Fruit fly (Drosophila melanogaster) whole organism, embryonic: ENCODE measurements around the gene moody.

Experiments used
- Aef1 ChIP-seq: fragments of 200-800 bp; sonication (Bioruptor generic); IDR thresholded peaks from 3 replicates; pipeline ENCODE4 v1.3.6; 2022; ENCODE audit warnings: missing biosample characterization, missing genetic modification characterization
- Atf-2 ChIP-seq: fragments of 200-800 bp; sonication (Bioruptor generic); optimal IDR thresholded peaks from 2 replicates; lab custom pipeline; 2016; ENCODE audit warnings: missing biosample characterization, missing genetic modification characterization
- BEAF-32 ChIP-seq: fragments of 200-800 bp; sonication (Bioruptor generic); optimal IDR thresholded peaks from 3 replicates; lab custom pipeline; 2017; ENCODE audit warnings: missing biosample characterization, missing genetic modification characterization, mild to moderate bottlenecking, moderate library complexity, missing genetic modification reagents
- BtbVII ChIP-seq: fragments of 200-800 bp; sonication (Bioruptor generic); optimal IDR thresholded peaks from 3 replicates; lab custom pipeline; 2017; ENCODE audit warnings: missing biosample characterization, mild to moderate bottlenecking, missing genetic modification characterization
- CG10147 ChIP-seq: fragments of 200-800 bp; sonication (Bioruptor generic); optimal IDR thresholded peaks from 2 replicates; lab custom pipeline; 2019; ENCODE audit warnings: missing biosample characterization, mild to moderate bottlenecking, missing genetic modification characterization, moderate library complexity
- CG10979 ChIP-seq: fragments of 200-800 bp; sonication (Bioruptor generic); optimal IDR thresholded peaks from 2 replicates; lab custom pipeline; 2018; ENCODE audit warnings: missing biosample characterization, mild to moderate bottlenecking, missing genetic modification characterization, moderate library complexity
- CG11247 ChIP-seq: fragments of 200-800 bp; sonication (Bioruptor generic); IDR thresholded peaks from 2 replicates; pipeline ENCODE4 v1.3.6; 2022; ENCODE audit warnings: missing biosample characterization, missing genetic modification characterization
- CG13123 ChIP-seq: fragments of 200-800 bp; sonication (Bioruptor generic); optimal IDR thresholded peaks from 2 replicates; lab custom pipeline; 2016; ENCODE audit warnings: missing biosample characterization, missing genetic modification characterization
- CG1529 ChIP-seq: fragments of 200-800 bp; sonication (Bioruptor generic); optimal IDR thresholded peaks from 3 replicates; lab custom pipeline; 2018; ENCODE audit warnings: missing biosample characterization, missing genetic modification characterization
- CG1647 ChIP-seq: fragments of 200-800 bp; sonication (Bioruptor generic); optimal IDR thresholded peaks from 3 replicates; lab custom pipeline; 2016; ENCODE audit warnings: missing biosample characterization, missing genetic modification characterization
- CG17359 ChIP-seq: fragments of 200-800 bp; sonication (Bioruptor generic); optimal IDR thresholded peaks from 3 replicates; lab custom pipeline; 2018; ENCODE audit warnings: missing biosample characterization, mild to moderate bottlenecking, missing genetic modification characterization, moderate library complexity
- CG2120 ChIP-seq: fragments of 200-800 bp; sonication (Bioruptor generic); optimal IDR thresholded peaks from 3 replicates; lab custom pipeline; 2016; ENCODE audit warnings: missing biosample characterization, missing genetic modification characterization
- CG3281 ChIP-seq: fragments of 200-800 bp; sonication (Bioruptor generic); optimal IDR thresholded peaks from 3 replicates; lab custom pipeline; 2017; ENCODE audit warnings: missing biosample characterization, mild to moderate bottlenecking, missing genetic modification characterization
- CG4282 ChIP-seq: fragments of 200-800 bp; sonication (Bioruptor generic); optimal IDR thresholded peaks from 2 replicates; lab custom pipeline; 2016; ENCODE audit warnings: missing biosample characterization, missing genetic modification characterization
- CG43689 ChIP-seq: fragments of 200-800 bp; sonication (Bioruptor generic); IDR thresholded peaks from 2 replicates; pipeline ENCODE4 v1.3.6; 2022; ENCODE audit warnings: missing biosample characterization, missing genetic modification characterization
- CG5245 ChIP-seq: fragments of 200-800 bp; sonication (Bioruptor generic); optimal IDR thresholded peaks from 3 replicates; lab custom pipeline; 2016; ENCODE audit warnings: missing biosample characterization, missing genetic modification characterization
- Dad ChIP-seq: fragments of 200-800 bp; sonication (Bioruptor generic); optimal IDR thresholded peaks from 3 replicates; lab custom pipeline; 2016; ENCODE audit warnings: missing biosample characterization, missing genetic modification characterization
- Dp ChIP-seq: fragments of 200-800 bp; sonication (Bioruptor generic); optimal IDR thresholded peaks from 2 replicates; lab custom pipeline; 2018; ENCODE audit warnings: missing biosample characterization, mild to moderate bottlenecking, missing genetic modification characterization, moderate library complexity
- Drgx ChIP-seq: fragments of 200-800 bp; sonication (Bioruptor generic); IDR thresholded peaks from 2 replicates; pipeline ENCODE4 v1.3.6; 2022; ENCODE audit warnings: missing biosample characterization, missing genetic modification characterization
- Ets97D ChIP-seq: fragments of 200-800 bp; sonication (Bioruptor generic); optimal IDR thresholded peaks from 3 replicates; lab custom pipeline; 2016; ENCODE audit warnings: missing biosample characterization, missing genetic modification characterization
- HHEX ChIP-seq: fragments of 200-800 bp; sonication (Bioruptor generic); optimal IDR thresholded peaks from 3 replicates; lab custom pipeline; 2017; ENCODE audit warnings: missing biosample characterization, mild to moderate bottlenecking, missing genetic modification characterization, missing genetic modification reagents
- Hr3 ChIP-seq: fragments of 200-800 bp; sonication (Bioruptor generic); optimal IDR thresholded peaks from 3 replicates; lab custom pipeline; 2016; ENCODE audit warnings: missing biosample characterization, missing genetic modification characterization
- Hr78 ChIP-seq, 2 experiments: fragments of 200-800 bp in 1 of 2; fragments of >200 bp in 1 of 2; sonication (Bioruptor generic) in 1 of 2; optimal IDR thresholded peaks; 2 replicates each; lab custom pipeline; 2017 to 2019; ENCODE audit warnings: missing biosample characterization in 2 of 2, missing genetic modification characterization in 2 of 2, mild to moderate bottlenecking in 1 of 2, moderate library complexity in 1 of 2
- Lhr ChIP-seq: fragments of 200-800 bp; sonication (Bioruptor generic); optimal IDR thresholded peaks from 3 replicates; lab custom pipeline; 2017; ENCODE audit warnings: mild to moderate bottlenecking, missing biosample characterization, missing genetic modification reagents, missing genetic modification characterization
- Lpt ChIP-seq: fragments of >200 bp; optimal IDR thresholded peaks from 2 replicates; lab custom pipeline; 2018; ENCODE audit warnings: missing biosample characterization, missing genetic modification characterization
- Six4 ChIP-seq: fragments of 200-800 bp; sonication (Bioruptor generic); optimal IDR thresholded peaks from 2 replicates; lab custom pipeline; 2016; ENCODE audit warnings: missing biosample characterization, missing genetic modification characterization
- YL-1 ChIP-seq: fragments of 200-800 bp; sonication (Bioruptor generic); optimal IDR thresholded peaks from 3 replicates; lab custom pipeline; 2017; ENCODE audit warnings: missing biosample characterization, mild to moderate bottlenecking, missing genetic modification characterization
- ase ChIP-seq: fragments of 200-800 bp; sonication (Bioruptor generic); IDR thresholded peaks from 3 replicates; pipeline ENCODE4 v1.3.6; 2022; ENCODE audit warnings: missing biosample characterization, missing genetic modification characterization
- chn ChIP-seq: fragments of 200-800 bp; sonication (Bioruptor generic); optimal IDR thresholded peaks from 2 replicates; lab custom pipeline; 2016; ENCODE audit warnings: missing biosample characterization, missing genetic modification characterization
- corto ChIP-seq: fragments of 200-800 bp; sonication (Bioruptor generic); optimal IDR thresholded peaks from 2 replicates; lab custom pipeline; 2016; ENCODE audit warnings: missing biosample characterization, mild to moderate bottlenecking, missing genetic modification characterization, moderate library complexity
- dmrt99B ChIP-seq: fragments of 200-800 bp; sonication (Bioruptor generic); optimal IDR thresholded peaks from 2 replicates; lab custom pipeline; 2018; ENCODE audit warnings: missing biosample characterization, mild to moderate bottlenecking, missing genetic modification characterization, moderate library complexity
- gro ChIP-seq: fragments of 200-800 bp; sonication (Bioruptor generic); optimal IDR thresholded peaks from 2 replicates; lab custom pipeline; 2016; ENCODE audit warnings: missing biosample characterization, missing genetic modification characterization
- gsb ChIP-seq: fragments of 200-800 bp; sonication (Bioruptor generic); IDR thresholded peaks from 2 replicates; pipeline ENCODE4 v1.3.6; 2022; ENCODE audit warnings: missing biosample characterization, missing genetic modification characterization
- kah ChIP-seq: fragments of 200-800 bp; sonication (Bioruptor generic); optimal IDR thresholded peaks from 2 replicates; lab custom pipeline; 2018; ENCODE audit warnings: missing biosample characterization, mild to moderate bottlenecking, missing genetic modification characterization
- lmd ChIP-seq: fragments of 200-800 bp; sonication (Bioruptor generic); IDR thresholded peaks from 2 replicates; pipeline ENCODE4 v1.3.6; 2022; ENCODE audit warnings: missing biosample characterization, missing genetic modification characterization
- nerfin-1 ChIP-seq: fragments of 200-800 bp; sonication (Bioruptor generic); optimal IDR thresholded peaks from 3 replicates; lab custom pipeline; 2019; ENCODE audit warnings: missing biosample characterization, mild to moderate bottlenecking, missing genetic modification characterization, moderate library complexity
- nmo ChIP-seq: fragments of 200-800 bp; sonication (Bioruptor generic); optimal IDR thresholded peaks from 2 replicates; lab custom pipeline; 2018; ENCODE audit warnings: missing biosample characterization, mild to moderate bottlenecking, missing genetic modification characterization, moderate library complexity
- onecut ChIP-seq: fragments of 200-800 bp; sonication (Bioruptor generic); IDR thresholded peaks from 2 replicates; pipeline ENCODE4 v1.3.6; 2022; ENCODE audit warnings: missing biosample characterization, missing genetic modification characterization
- pros ChIP-seq: fragments of 200-800 bp; sonication (Bioruptor generic); optimal IDR thresholded peaks from 3 replicates; lab custom pipeline; 2019; ENCODE audit warnings: missing biosample characterization, mild to moderate bottlenecking, missing genetic modification characterization, moderate library complexity
- salm ChIP-seq: fragments of 200-800 bp; sonication (Bioruptor generic); optimal IDR thresholded peaks from 2 replicates; lab custom pipeline; 2018; ENCODE audit warnings: missing biosample characterization, mild to moderate bottlenecking, missing genetic modification characterization
- sc ChIP-seq, 3 experiments: fragments of >200 bp in 2 of 3; fragments of 200-800 bp in 1 of 3; sonication (Bioruptor generic) in 1 of 3; optimal IDR thresholded peaks; 2 replicates in 2 of 3; 3 replicates in 1 of 3; lab custom pipeline; 2017; ENCODE audit warnings: mild to moderate bottlenecking in 1 of 3, missing biosample characterization in 1 of 3, missing genetic modification characterization in 1 of 3, missing genetic modification reagents in 1 of 3
- sd ChIP-seq: fragments of 200-800 bp; sonication (Bioruptor generic); optimal IDR thresholded peaks from 3 replicates; lab custom pipeline; 2018; ENCODE audit warnings: missing biosample characterization, mild to moderate bottlenecking, missing genetic modification characterization, moderate library complexity
- sens ChIP-seq: fragments of 200-800 bp; sonication (Bioruptor generic); peaks from one replicate; lab custom pipeline; 2016; ENCODE audit warnings: missing biosample characterization, missing genetic modification characterization
- slou ChIP-seq: fragments of 200-800 bp; sonication (Bioruptor generic); optimal IDR thresholded peaks from 3 replicates; lab custom pipeline; 2016; ENCODE audit warnings: missing biosample characterization, missing genetic modification characterization
- sqz ChIP-seq: fragments of 200-800 bp; sonication (Bioruptor generic); optimal IDR thresholded peaks from 3 replicates; lab custom pipeline; 2018; ENCODE audit warnings: missing biosample characterization, mild to moderate bottlenecking, missing genetic modification characterization
- sr ChIP-seq: fragments of 200-800 bp; sonication (Bioruptor generic); IDR thresholded peaks from 3 replicates; pipeline ENCODE4 v1.3.6; 2022; ENCODE audit warnings: missing biosample characterization, missing genetic modification characterization
- sug ChIP-seq: fragments of 200-800 bp; optimal IDR thresholded peaks from 2 replicates; lab custom pipeline; 2019; ENCODE audit warnings: missing biosample characterization, mild to moderate bottlenecking, missing genetic modification characterization, moderate library complexity
- trem ChIP-seq: fragments of 200-800 bp; optimal IDR thresholded peaks from 3 replicates; lab custom pipeline; 2019; ENCODE audit warnings: missing biosample characterization, mild to moderate bottlenecking, missing genetic modification characterization, moderate library complexity
- usp ChIP-seq: fragments of >200 bp; optimal IDR thresholded peaks from 2 replicates; lab custom pipeline; 2017; ENCODE audit warnings: missing biosample characterization, missing genetic modification characterization
- zen ChIP-seq: fragments of 200-800 bp; sonication (Bioruptor generic); optimal IDR thresholded peaks from 3 replicates; lab custom pipeline; 2018; ENCODE audit warnings: missing biosample characterization, mild to moderate bottlenecking, missing genetic modification characterization, moderate library complexity

Gene moody

DNA sequence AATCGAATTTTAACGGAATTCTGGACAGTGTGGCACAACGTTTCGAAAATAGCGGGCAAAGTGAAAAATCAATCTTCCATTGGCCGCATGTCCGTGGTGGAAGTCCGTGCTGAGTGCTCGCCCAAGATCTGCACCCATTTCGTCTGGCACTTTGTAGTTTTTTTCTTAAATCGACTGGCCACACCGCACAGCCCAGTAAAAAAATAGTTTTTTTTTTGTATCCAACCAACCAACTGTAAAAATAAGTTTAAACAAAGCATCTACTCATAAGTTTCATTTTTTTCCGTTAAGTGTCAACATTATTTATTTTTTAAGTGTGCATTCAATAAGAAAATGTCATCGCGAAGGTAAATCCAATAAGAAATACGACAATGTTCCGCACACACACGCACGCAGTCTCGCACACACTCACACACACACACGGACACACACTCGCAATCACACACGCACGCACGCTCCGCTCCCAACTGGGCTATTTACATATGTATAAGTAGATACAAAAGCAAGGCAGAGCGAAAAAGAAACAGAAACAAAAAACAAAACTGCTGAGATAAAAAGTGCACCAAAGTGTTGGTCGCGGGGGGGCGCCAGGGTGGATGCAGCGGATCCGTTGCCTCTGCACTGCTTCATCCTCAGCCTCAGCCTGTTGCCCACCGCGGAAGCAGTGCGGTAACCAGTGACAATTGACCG, 44.3 kb upstream of the moody start, which contains the start of gene csw (continued):
- TF ChIP-seq chn (GFP tag; lab: Kevin White, UChicago) = no peak
- TF ChIP-seq sens (GFP tag; lab: Kevin White, UChicago) = peak; percentile 76
- peak; percentile 94 for TF ChIP-seq onecut (GFP tag; lab: Robert Waterston, UW)
- TF ChIP-seq Ets97D (GFP tag; lab: Kevin White, UChicago) = peak; percentile 91
- no peak for TF ChIP-seq Hr78 (GFP tag; optimal IDR thresholded peaks at IDR 0.05; lab: Kevin White, UChicago)
- peak; percentile 71 for TF ChIP-seq gro (GFP tag; lab: Kevin White, UChicago)
- no peak for TF ChIP-seq kah (GFP tag; lab: Kevin White, UChicago)
- TF ChIP-seq Lhr = peak; percentile 95
- no peak; the same call in 1 of the 2 replicates for TF ChIP-seq CG11247 (GFP tag; lab: Robert Waterston, UW)
- peak; percentile 97 for TF ChIP-seq sqz (GFP tag; lab: Kevin White, UChicago)
- TF ChIP-seq ase (GFP tag; lab: Robert Waterston, UW) = no peak
- TF ChIP-seq CG5245 (GFP tag; lab: Kevin White, UChicago) = no peak
- TF ChIP-seq nmo (GFP tag; lab: Kevin White, UChicago) = peak; percentile 51
- TF ChIP-seq dmrt99B (tag; lab: Kevin White, UChicago) = no peak
- peak; percentile 6 for TF ChIP-seq Atf-2
- peak; percentile 35 for TF ChIP-seq sd (tag; lab: Kevin White, UChicago)
- no peak for TF ChIP-seq CG3281 (GFP tag; lab: Kevin White, UChicago)
- TF ChIP-seq sr = no peak
- no peak for TF ChIP-seq corto
- TF ChIP-seq Hr3 (GFP tag; lab: Kevin White, UChicago) = peak; percentile 3
- TF ChIP-seq Dad (GFP tag; lab: Kevin White, UChicago) = peak; percentile 26
- no peak for TF ChIP-seq nerfin-1 (tag; lab: Kevin White, UChicago)
- TF ChIP-seq Aef1 = no peak
- TF ChIP-seq trem (tag; lab: Kevin White, UChicago) = peak; percentile 41
- TF ChIP-seq CG2120 (GFP tag; lab: Kevin White, UChicago) = peak; percentile 69
- no peak for TF ChIP-seq gsb (GFP tag; lab: Robert Waterston, UW)
- TF ChIP-seq salm (tag; lab: Kevin White, UChicago) = no peak
- no peak for TF ChIP-seq slou (GFP tag; lab: Kevin White, UChicago)
- no peak for TF ChIP-seq CG1529
- TF ChIP-seq CG1647 (GFP tag; lab: Kevin White, UChicago) = peak; percentile 30
- TF ChIP-seq usp (GFP tag; lab: Kevin White, UChicago) = no peak
- no peak for TF ChIP-seq zen (tag; lab: Kevin White, UChicago)
- no peak for TF ChIP-seq CG43689
- no peak for TF ChIP-seq BtbVII (GFP tag; lab: Kevin White, UChicago)
- no peak for TF ChIP-seq Lpt (GFP tag; lab: Kevin White, UChicago)
- TF ChIP-seq CG17359 (tag; lab: Kevin White, UChicago) = peak; percentile 38
- TF ChIP-seq YL-1 (GFP tag; lab: Kevin White, UChicago) = peak; percentile 72
- no peak for TF ChIP-seq pros (GFP tag; lab: Kevin White, UChicago)
- TF ChIP-seq BEAF-32 (GFP tag; lab: Kevin White, UChicago) = peak; percentile 55
- peak; percentile 86 for TF ChIP-seq Drgx (GFP tag; lab: Robert Waterston, UW)
- TF ChIP-seq CG10979 (tag; lab: Kevin White, UChicago) = no peak
- TF ChIP-seq sug (tag; lab: Kevin White, UChicago) = peak; percentile 2
- TF ChIP-seq Dp (GFP tag; lab: Kevin White, UChicago) = peak; percentile 75
- TF ChIP-seq CG13123 (GFP tag; lab: Kevin White, UChicago) = no peak
- TF ChIP-seq sc (optimal IDR thresholded peaks at IDR 0.05; lab: Kevin White, UChicago) = no peak
- TF ChIP-seq sc (GFP tag; optimal IDR thresholded peaks at IDR 0.05; lab: Kevin White, UChicago) = no peak
- TF ChIP-seq CG4282 (GFP tag; lab: Kevin White, UChicago) = peak; percentile 31
- no peak; the same call in 1 of the 2 replicates for TF ChIP-seq lmd
- no peak for TF ChIP-seq CG10147 (GFP tag; lab: Kevin White, UChicago)
- no peak for TF ChIP-seq Six4
- TF ChIP-seq HHEX (GFP tag; lab: Kevin White, UChicago) = peak; percentile 5
